Worm (Caenorhabditis elegans) whole organism, L4 larva: ENCODE results near the gene F28G4.2.

Experiments
- F10B5.3 ChIP-seq: sonication (generic microtip); optimal IDR thresholded peaks from 2 replicates; lab custom pipeline; 2016; ENCODE audit warnings: mild to moderate bottlenecking, missing genetic modification characterization, missing compliant biosample characterization
- F37D6.2 ChIP-seq: sonication (generic microtip); optimal IDR thresholded peaks from 2 replicates; lab custom pipeline; 2016; ENCODE audit warnings: mild to moderate bottlenecking, missing genetic modification characterization, missing compliant biosample characterization
- ZK546.5 ChIP-seq, 2 experiments: sonication (generic microtip); optimal IDR thresholded peaks; 2 replicates each; lab custom pipeline; 2017; ENCODE audit warnings: missing biosample characterization in 2 of 2, missing genetic modification characterization in 2 of 2
- aha-1 ChIP-seq: fragments of 150-350 bp; peaks from one replicate; lab custom pipeline; 2014; ENCODE audit warnings: missing biosample characterization, missing genetic modification characterization
- attf-4 ChIP-seq: sonication (generic microtip); optimal IDR thresholded peaks from 3 replicates; lab custom pipeline; 2017; ENCODE audit warnings: missing biosample characterization, missing genetic modification characterization
- ceh-44 ChIP-seq: fragments of 200-800 bp; sonication (Bioruptor generic); IDR thresholded peaks from 2 replicates; pipeline ENCODE4 v1.3.6; 2022; ENCODE audit warnings: missing genetic modification reagents, missing genetic modification characterization, missing compliant biosample characterization
- ces-1 ChIP-seq: fragments of 150-350 bp; sonication (generic microtip); optimal IDR thresholded peaks from 4 replicates; lab custom pipeline; 2014; ENCODE audit warnings: missing biosample characterization, missing genetic modification reagents, missing genetic modification characterization
- ctbp-1 ChIP-seq: fragments of 200-800 bp; sonication (Bioruptor generic); IDR thresholded peaks from 2 replicates; pipeline ENCODE4 v1.3.6; 2022; ENCODE audit warnings: missing genetic modification reagents, missing genetic modification characterization, missing compliant biosample characterization
- daf-16 ChIP-seq, 3 experiments: sonication (generic microtip); optimal IDR thresholded peaks; 2 replicates each; lab custom pipeline; 2016 to 2017; ENCODE audit warnings: missing genetic modification characterization in 3 of 3, missing genetic modification reagents in 3 of 3, mild to moderate bottlenecking in 2 of 3, missing compliant biosample characterization in 2 of 3, missing biosample characterization in 1 of 3, moderate library complexity in 1 of 3
- daf-19 ChIP-seq: fragments of 200-800 bp; sonication (Bioruptor generic); conservative IDR thresholded peaks from 2 replicates; pipeline ENCODE4 v1.3.6; 2022; ENCODE audit warnings: missing genetic modification characterization, missing compliant biosample characterization
- dmd-6 ChIP-seq: fragments of 200-800 bp; sonication (Bioruptor generic); IDR thresholded peaks from 2 replicates; pipeline ENCODE4 v1.3.6; 2022; ENCODE audit warnings: missing genetic modification reagents, missing genetic modification characterization, missing compliant biosample characterization
- dve-1 ChIP-seq: sonication (generic microtip); optimal IDR thresholded peaks from 2 replicates; lab custom pipeline; 2017; ENCODE audit warnings: antibody characterized with exemption, mild to moderate bottlenecking, missing genetic modification characterization, missing compliant biosample characterization; ENCODE audit not compliant: insufficient read depth
- fkh-10 ChIP-seq: fragments of 150-350 bp; optimal IDR thresholded peaks from 2 replicates; lab custom pipeline; 2014; ENCODE audit warnings: missing biosample characterization, missing genetic modification reagents, missing genetic modification characterization
- hlh-11 ChIP-seq: fragments of 200-800 bp; sonication (Bioruptor generic); optimal IDR thresholded peaks from 2 replicates; lab custom pipeline; 2018; ENCODE audit warnings: mild to moderate bottlenecking, missing genetic modification characterization, missing compliant biosample characterization
- lim-7 ChIP-seq: fragments of 200-800 bp; sonication (Bioruptor generic); IDR thresholded peaks from 2 replicates; pipeline ENCODE4 v1.3.6; 2022; ENCODE audit warnings: missing genetic modification characterization, missing compliant biosample characterization
- lin-1 ChIP-seq: fragments of 200-800 bp; sonication (Bioruptor generic); IDR thresholded peaks from 2 replicates; pipeline ENCODE4 v1.3.6; 2022; ENCODE audit warnings: missing genetic modification reagents, missing genetic modification characterization, missing compliant biosample characterization
- lin-15B ChIP-seq: fragments of 150-350 bp; sonication (generic microtip); optimal IDR thresholded peaks from 3 replicates; lab custom pipeline; 2014; ENCODE audit warnings: missing biosample characterization, missing genetic modification characterization
- lin-39 ChIP-seq: fragments of 150-350 bp; optimal IDR thresholded peaks from 2 replicates; lab custom pipeline; 2014; ENCODE audit warnings: missing biosample characterization, missing genetic modification reagents, missing genetic modification characterization
- lsy-2 ChIP-seq, 2 experiments: fragments of 150-350 bp in 1 of 2; sonication (generic microtip) in 1 of 2; optimal IDR thresholded peaks; 2 replicates each; lab custom pipeline; 2014 to 2017; ENCODE audit warnings: missing biosample characterization in 2 of 2, missing genetic modification characterization in 2 of 2
- mes-2 ChIP-seq: sonication (generic microtip); optimal IDR thresholded peaks from 2 replicates; lab custom pipeline; 2016; ENCODE audit warnings: missing genotype, mild to moderate bottlenecking, missing genetic modification characterization, missing compliant biosample characterization; ENCODE audit not compliant: poor library complexity, severe bottlenecking
- nhr-10 ChIP-seq: fragments of 150-350 bp; optimal IDR thresholded peaks from 2 replicates; lab custom pipeline; 2014; ENCODE audit warnings: missing biosample characterization, missing genetic modification characterization
- nhr-102 ChIP-seq: sonication (generic microtip); optimal IDR thresholded peaks from 2 replicates; lab custom pipeline; 2016; ENCODE audit warnings: mild to moderate bottlenecking, missing genetic modification characterization, moderate library complexity, missing compliant biosample characterization
- nhr-111 ChIP-seq: fragments of 200-800 bp; sonication (Bioruptor generic); optimal IDR thresholded peaks from 2 replicates; lab custom pipeline; 2018; ENCODE audit warnings: mild to moderate bottlenecking, missing genetic modification characterization, missing compliant biosample characterization
- nhr-25 ChIP-seq: sonication (generic microtip); optimal IDR thresholded peaks from 2 replicates; lab custom pipeline; 2017; ENCODE audit warnings: missing genetic modification characterization, mild to moderate bottlenecking, missing compliant biosample characterization, antibody characterized with exemption, moderate library complexity, borderline replicate concordance; ENCODE audit not compliant: insufficient read depth
- nhr-28 ChIP-seq: fragments of 150-350 bp; optimal IDR thresholded peaks from 2 replicates; lab custom pipeline; 2014; ENCODE audit warnings: missing biosample characterization, missing genetic modification characterization
- nhr-41 ChIP-seq: fragments of 200-800 bp; sonication (Bioruptor generic); IDR thresholded peaks from 2 replicates; pipeline ENCODE4 v1.3.6; 2022; ENCODE audit warnings: missing genetic modification reagents, missing genetic modification characterization, missing compliant biosample characterization
- nhr-48 ChIP-seq: sonication (generic microtip); optimal IDR thresholded peaks from 2 replicates; lab custom pipeline; 2016; ENCODE audit warnings: mild to moderate bottlenecking, missing genetic modification characterization, missing compliant biosample characterization
- nhr-76 ChIP-seq: fragments of 150-350 bp; optimal IDR thresholded peaks from 2 replicates; lab custom pipeline; 2014; ENCODE audit warnings: missing biosample characterization, missing genetic modification characterization
- nhr-77 ChIP-seq: fragments of 150-350 bp; optimal IDR thresholded peaks from 2 replicates; lab custom pipeline; 2014; ENCODE audit warnings: missing biosample characterization, missing genetic modification characterization
- php-3 ChIP-seq: fragments of 200-800 bp; sonication (Bioruptor generic); IDR thresholded peaks from 2 replicates; pipeline ENCODE4 v1.3.6; 2022; ENCODE audit warnings: missing genetic modification reagents, missing genetic modification characterization, missing compliant biosample characterization
- pqm-1 ChIP-seq: sonication (generic microtip); optimal IDR thresholded peaks from 2 replicates; lab custom pipeline; 2017; ENCODE audit warnings: missing biosample characterization, missing genetic modification characterization
- set-16 ChIP-seq: fragments of 200-800 bp; sonication (Bioruptor generic); IDR thresholded peaks from 2 replicates; pipeline ENCODE4 v1.3.6; 2022; ENCODE audit warnings: missing genetic modification reagents, missing genetic modification characterization, missing compliant biosample characterization
- spr-1 ChIP-seq: sonication (generic microtip); optimal IDR thresholded peaks from 2 replicates; lab custom pipeline; 2016; ENCODE audit warnings: mild to moderate bottlenecking, missing genetic modification characterization, missing compliant biosample characterization
- tag-97 ChIP-seq: fragments of 200-800 bp; sonication (Bioruptor generic); IDR thresholded peaks from 2 replicates; pipeline ENCODE4 v1.3.6; 2022; ENCODE audit warnings: missing genetic modification characterization, missing compliant biosample characterization
- unc-62 ChIP-seq, 3 experiments: fragments of 150-350 bp in 1 of 3; sonication (generic microtip); optimal IDR thresholded peaks in 2 of 3; peaks in 1 of 3; 1 replicate in 1 of 3; 2 replicates in 2 of 3; lab custom pipeline; 2014 to 2017; ENCODE audit warnings: missing biosample characterization in 3 of 3, missing genetic modification characterization in 3 of 3, missing genetic modification reagents in 3 of 3, missing genotype in 1 of 3
- vab-7 ChIP-seq: fragments of 200-800 bp; sonication (Bioruptor generic); IDR thresholded peaks from 2 replicates; pipeline ENCODE4 v1.3.6; 2022; ENCODE audit warnings: missing genetic modification reagents, missing genetic modification characterization, missing compliant biosample characterization
- zfp-2 ChIP-seq: sonication (generic microtip); optimal IDR thresholded peaks from 2 replicates; lab custom pipeline; 2016; ENCODE audit warnings: mild to moderate bottlenecking, missing genetic modification characterization, missing compliant biosample characterization
- zfp-3 ChIP-seq: fragments of 200-800 bp; sonication (Bioruptor generic); conservative IDR thresholded peaks from 2 replicates; pipeline ENCODE4 v1.3.6; 2022; ENCODE audit warnings: missing genetic modification reagents, missing genetic modification characterization, missing compliant biosample characterization
- ztf-11 ChIP-seq: fragments of 150-350 bp; optimal IDR thresholded peaks from 2 replicates; lab custom pipeline; 2014; ENCODE audit warnings: missing biosample characterization, missing genetic modification characterization
- ztf-7 ChIP-seq: fragments of 150-350 bp; optimal IDR thresholded peaks from 2 replicates; lab custom pipeline; 2014; ENCODE audit warnings: missing biosample characterization, missing genetic modification characterization

The F28G4.2 gene

ce11 chrV:16287619-16288018 lies 5.5 kb upstream of the F28G4.2 start, which contains the start of gene F28G4.3:
Gene F28G4.3, minus strand, starts transcription at chrV:16287719.
- TF ChIP-seq tag-97 (GFP tag; lab: Robert Waterston, UW) = no peak
- no peak for TF ChIP-seq F10B5.3
- TF ChIP-seq, all 104 proteins: peak for 0

ce11 chrV:16285794-16286193 lies 3.7 kb upstream of the F28G4.2 start, which contains the start of gene F28G4.4:
Gene F28G4.4, minus strand, starts transcription at chrV:16285894.
- TF ChIP-seq ZK546.5 (tag; optimal IDR thresholded peaks at IDR 0.05; lab: Kevin White, UChicago) = no peak
- TF ChIP-seq ceh-44 = no peak
- TF ChIP-seq zfp-3 (GFP tag; lab: Robert Waterston, UW) = no peak
- peak in 1 of 2 experiments; percentile 66 for TF ChIP-seq unc-62 (GFP tag; optimal IDR thresholded peaks at IDR 0.05 in 1 of 2; lab: Kevin White, UChicago)
- no peak for TF ChIP-seq unc-62 (tag; optimal IDR thresholded peaks at IDR 0.05; lab: Kevin White, UChicago)
- TF ChIP-seq, all 104 proteins: peak for 1

ce11 chrV:16277918-16278317 lies 4.2 kb downstream of the F28G4.2 start, which contains the start of gene cyp-37B1:
Gene cyp-37B1, plus strand, starts transcription at chrV:16278116.
- TF ChIP-seq nhr-111 = no peak
- TF ChIP-seq hlh-11 (tag; lab: Kevin White, UChicago) = peak; percentile 85
- no peak for TF ChIP-seq mes-2 (tag; lab: Kevin White, UChicago)
- no peak for TF ChIP-seq spr-1 (tag; lab: Kevin White, UChicago)
- TF ChIP-seq nhr-76 (tag; lab: Kevin White, UChicago) = no peak
- peak; percentile 87 for TF ChIP-seq dve-1
- TF ChIP-seq nhr-48 (tag; lab: Kevin White, UChicago) = peak; percentile 69
- TF ChIP-seq nhr-41 = no peak
- TF ChIP-seq nhr-25 (tag; lab: Kevin White, UChicago) = no peak
- no peak for TF ChIP-seq vab-7 (GFP tag; lab: Robert Waterston, UW)
- no peak for TF ChIP-seq nhr-10
- no peak for TF ChIP-seq lim-7 (GFP tag; lab: Robert Waterston, UW)
- TF ChIP-seq nhr-77 (tag; lab: Kevin White, UChicago) = peak; percentile 87
- no peak for TF ChIP-seq unc-62 (GFP tag; optimal IDR thresholded peaks at IDR 0.05 in 1 of 2; lab: Kevin White, UChicago)
- no peak for TF ChIP-seq unc-62 (tag; optimal IDR thresholded peaks at IDR 0.05; lab: Kevin White, UChicago)
- TF ChIP-seq daf-19 (GFP tag; lab: Robert Waterston, UW) = no peak
- no peak for TF ChIP-seq lin-1 (GFP tag; lab: Robert Waterston, UW)
- TF ChIP-seq pqm-1 (tag; lab: Kevin White, UChicago) = peak; percentile 89
- no peak for TF ChIP-seq ztf-11 (tag; lab: Kevin White, UChicago)
- no peak for TF ChIP-seq fkh-10 (GFP tag; lab: Kevin White, UChicago)
- no peak for TF ChIP-seq ctbp-1 (GFP tag; lab: Robert Waterston, UW)
- peak; percentile 73 for TF ChIP-seq nhr-102
- TF ChIP-seq F10B5.3 = no peak
- no peak for TF ChIP-seq daf-16 (GFP tag; optimal IDR thresholded peaks at IDR 0.05; lab: Kevin White, UChicago)
- TF ChIP-seq daf-16 (tag; optimal IDR thresholded peaks at IDR 0.05; lab: Kevin White, UChicago) = peak; percentile 95
- peak; percentile 97 for TF ChIP-seq nhr-28 (tag; lab: Kevin White, UChicago)
- no peak for TF ChIP-seq set-16
- TF ChIP-seq dmd-6 (GFP tag; lab: Robert Waterston, UW) = peak; percentile 90
- TF ChIP-seq attf-4 (tag; lab: Kevin White, UChicago) = no peak
- no peak for TF ChIP-seq zfp-2 (tag; lab: Kevin White, UChicago)
- no peak for TF ChIP-seq lin-15B (tag; lab: Kevin White, UChicago)
- TF ChIP-seq php-3 (GFP tag; lab: Robert Waterston, UW) = peak; percentile 82
- no peak for TF ChIP-seq lin-39
- TF ChIP-seq, all 104 proteins: peak for 10

ce11 chrV:16275347-16275746 lies 6.8 kb downstream of the F28G4.2 start, which contains the start of gene pacl-1:
Gene pacl-1, minus strand, starts transcription at chrV:16275447.
- TF ChIP-seq ces-1 (GFP tag; lab: Kevin White, UChicago) = no peak
- TF ChIP-seq F37D6.2 = no peak
- no peak for TF ChIP-seq ztf-11 (tag; lab: Kevin White, UChicago)
- TF ChIP-seq lin-15B (tag; lab: Kevin White, UChicago) = no peak
- TF ChIP-seq php-3 (GFP tag; lab: Robert Waterston, UW) = no peak
- TF ChIP-seq spr-1 (tag; lab: Kevin White, UChicago) = no peak
- TF ChIP-seq lsy-2 (tag; optimal IDR thresholded peaks at IDR 0.05; lab: Kevin White, UChicago) = no peak
- TF ChIP-seq tag-97 (GFP tag; lab: Robert Waterston, UW) = no peak
- TF ChIP-seq aha-1 (tag; lab: Kevin White, UChicago) = no peak
- TF ChIP-seq ztf-7 (tag; lab: Kevin White, UChicago) = no peak
